Worm (Caenorhabditis elegans) whole organism, mixed stage, embryonic: ENCODE data around the gene ZC132.9.

Experiments used
- elt-1 ChIP-seq: sonication (generic microtip); optimal IDR thresholded peaks from 2 replicates; lab custom pipeline; 2017; ENCODE audit warnings: missing genetic modification characterization, mild to moderate bottlenecking, missing compliant biosample characterization, antibody characterized with exemption, moderate library complexity, borderline replicate concordance; ENCODE audit not compliant: insufficient read depth
- nhr-76 ChIP-seq: sonication (generic microtip); optimal IDR thresholded peaks from 2 replicates; lab custom pipeline; 2017; ENCODE audit warnings: missing biosample characterization, missing genetic modification characterization

DNA sequence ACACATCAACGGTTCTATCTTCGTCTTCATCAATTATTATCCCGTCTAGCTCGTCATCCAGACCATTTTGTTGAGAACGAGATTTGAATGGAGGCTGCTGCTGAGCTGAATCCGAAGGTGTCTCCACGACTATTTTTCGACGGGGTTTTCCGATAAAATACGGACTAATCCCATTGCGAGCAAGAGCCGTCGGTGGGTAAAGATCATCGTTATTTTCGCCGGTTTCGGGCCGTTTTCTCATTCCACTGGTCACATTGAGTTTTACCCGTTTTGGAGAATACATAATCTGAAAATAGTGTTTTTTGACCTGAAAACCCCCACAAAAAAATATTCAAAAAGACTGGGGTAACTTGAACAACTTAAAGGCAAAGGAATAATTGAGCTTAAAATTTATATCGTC, 25.9 kb upstream of the ZC132.9 start, which contains the start of gene figl-1:
- no peak for TF ChIP-seq nhr-76 (tag; lab: Kevin White, UChicago)
- TF ChIP-seq elt-1: no peak
